Fruit fly (Drosophila melanogaster) whole organism, adult: ENCODE measurements around the gene CG34308.

ENCODE experiments used
- CG12768 ChIP-seq: fragments of 200-800 bp; sonication (Bioruptor generic); optimal IDR thresholded peaks from 2 replicates; lab custom pipeline; 2017; ENCODE audit warnings: missing biosample characterization, missing genetic modification characterization, mild to moderate bottlenecking, moderate library complexity, missing genetic modification reagents
- CG14711 ChIP-seq: fragments of 200-800 bp; sonication (Bioruptor generic); optimal IDR thresholded peaks from 2 replicates; lab custom pipeline; 2018; ENCODE audit warnings: missing biosample characterization, mild to moderate bottlenecking, missing genetic modification characterization, moderate library complexity
- CG5204 ChIP-seq: fragments of 200-800 bp; sonication (Bioruptor generic); optimal IDR thresholded peaks from 2 replicates; lab custom pipeline; 2016; ENCODE audit warnings: missing biosample characterization, missing genetic modification characterization
- CG7045 ChIP-seq: fragments of 200-800 bp; sonication (Bioruptor generic); optimal IDR thresholded peaks from 2 replicates; lab custom pipeline; 2017; ENCODE audit warnings: missing biosample characterization, mild to moderate bottlenecking, missing genetic modification characterization
- CG7101 ChIP-seq: fragments of 200-800 bp; sonication (Bioruptor generic); optimal IDR thresholded peaks from 2 replicates; lab custom pipeline; 2018; ENCODE audit warnings: missing biosample characterization, mild to moderate bottlenecking, missing genetic modification characterization, moderate library complexity
- Clk ChIP-seq: fragments of 200-800 bp; sonication (Bioruptor generic); optimal IDR thresholded peaks from 2 replicates; lab custom pipeline; 2017; ENCODE audit warnings: missing biosample characterization, missing genetic modification characterization
- Mnt ChIP-seq: fragments of 200-800 bp; sonication (Bioruptor generic); optimal IDR thresholded peaks from 2 replicates; lab custom pipeline; 2016; ENCODE audit warnings: missing biosample characterization, mild to moderate bottlenecking, missing genetic modification characterization
- bab1 ChIP-seq: fragments of 200-800 bp; sonication (Bioruptor generic); optimal IDR thresholded peaks from 3 replicates; lab custom pipeline; 2019; ENCODE audit warnings: missing biosample characterization, mild to moderate bottlenecking, missing genetic modification characterization, moderate library complexity
- cic ChIP-seq: fragments of 200-800 bp; sonication (Bioruptor generic); optimal IDR thresholded peaks from 2 replicates; lab custom pipeline; 2017; ENCODE audit warnings: missing biosample characterization, mild to moderate bottlenecking, missing genetic modification characterization, moderate library complexity
- kay ChIP-seq: fragments of 200-800 bp; sonication (Bioruptor generic); peaks from one replicate; lab custom pipeline; 2016; ENCODE audit warnings: missing biosample characterization, missing genetic modification characterization, borderline replicate concordance
- ovo ChIP-seq: fragments of 200-800 bp; sonication (Bioruptor generic); optimal IDR thresholded peaks from 2 replicates; lab custom pipeline; 2016; ENCODE audit warnings: missing biosample characterization, missing genetic modification characterization
- pad ChIP-seq: fragments of 200-800 bp; sonication (Bioruptor generic); optimal IDR thresholded peaks from 3 replicates; lab custom pipeline; 2017; ENCODE audit warnings: missing biosample characterization, missing genetic modification characterization, mild to moderate bottlenecking, moderate library complexity, missing genetic modification reagents
- toe ChIP-seq: fragments of 200-800 bp; sonication (Bioruptor generic); optimal IDR thresholded peaks from 2 replicates; lab custom pipeline; 2016; ENCODE audit warnings: missing biosample characterization, missing genetic modification characterization

- peak; percentile 78 for TF ChIP-seq bab1
- no peak for TF ChIP-seq CG7045 (GFP tag; lab: Kevin White, UChicago)
- TF ChIP-seq CG12768 (GFP tag; lab: Kevin White, UChicago), result no peak
- TF ChIP-seq CG5204 (GFP tag; lab: Kevin White, UChicago), result no peak
- TF ChIP-seq CG7101 (tag; lab: Kevin White, UChicago), result no peak
- peak; percentile 11 for TF ChIP-seq Mnt (GFP tag; lab: Kevin White, UChicago)
- no peak for TF ChIP-seq kay (GFP tag; lab: Kevin White, UChicago)
- TF ChIP-seq cic (GFP tag; lab: Kevin White, UChicago), result no peak
- peak; percentile 2 for TF ChIP-seq pad (GFP tag; lab: Kevin White, UChicago)
- no peak for TF ChIP-seq Clk
- TF ChIP-seq toe (GFP tag; lab: Kevin White, UChicago), result no peak
- TF ChIP-seq CG14711 (tag; lab: Kevin White, UChicago), result peak; percentile 34
- no peak for TF ChIP-seq ovo (GFP tag; lab: Kevin White, UChicago)
These were observed 36.9 kb upstream of the CG34308 start, which contains the start of gene pic for dm6 chr3R:13051942-13052693.
